Worm (Caenorhabditis elegans): ENCODE data around the gene dpy-22.

DNA sequence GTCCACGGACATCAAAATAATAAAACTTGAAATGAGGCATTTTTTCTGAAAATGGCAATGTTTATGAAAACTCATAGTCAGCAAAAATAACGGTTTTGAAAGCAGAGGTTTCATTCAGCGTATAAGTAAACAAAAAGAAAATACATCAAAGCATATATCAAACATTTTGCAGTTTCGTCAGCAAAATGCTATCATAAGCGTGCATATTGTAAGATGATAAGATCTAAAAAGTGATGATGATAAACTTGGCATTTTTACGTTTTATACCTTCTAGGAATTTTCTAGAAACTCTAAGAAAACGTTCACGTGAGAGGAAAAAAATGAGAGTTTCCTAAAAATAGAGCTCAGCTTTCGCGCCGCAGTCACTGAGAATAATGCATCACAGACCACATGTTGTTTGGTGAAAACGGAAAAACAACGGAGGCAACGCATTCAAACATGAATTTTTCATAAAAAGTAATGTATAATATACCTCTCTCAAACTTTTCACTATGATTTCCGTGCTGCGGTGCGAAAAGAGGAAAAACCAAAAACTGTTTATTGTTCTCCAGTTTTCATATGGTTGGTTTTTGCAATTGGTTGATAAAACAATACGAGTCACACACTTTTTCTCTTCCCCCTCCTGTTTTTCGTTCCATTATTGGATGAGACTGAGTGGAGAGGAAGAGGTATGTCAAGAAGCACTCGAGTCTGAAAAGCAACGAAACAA lies 41.0 kb upstream of the dpy-22 start, which contains the start of the genes gst-36 and R07B1.5:
- TF ChIP-seq nhr-12 (tag; optimal IDR thresholded peaks at IDR 0.05) (no peak), lin-13 (tag; optimal IDR thresholded peaks at IDR 0.05) (no peak), ztf-11 (tag; optimal IDR thresholded peaks at IDR 0.05) (no peak), unc-62 (GFP tag; optimal IDR thresholded peaks at IDR 0.05) (no peak), blmp-1 (tag; optimal IDR thresholded peaks at IDR 0.05) (no peak)

All from whole organism, mixed stage, embryonic.